Worm (Caenorhabditis elegans): Measurements from ENCODE around the gene fbxb-118.
A peak's percentile ranks its signal among the peaks of the same experiment; 100 is the strongest.

DNA sequence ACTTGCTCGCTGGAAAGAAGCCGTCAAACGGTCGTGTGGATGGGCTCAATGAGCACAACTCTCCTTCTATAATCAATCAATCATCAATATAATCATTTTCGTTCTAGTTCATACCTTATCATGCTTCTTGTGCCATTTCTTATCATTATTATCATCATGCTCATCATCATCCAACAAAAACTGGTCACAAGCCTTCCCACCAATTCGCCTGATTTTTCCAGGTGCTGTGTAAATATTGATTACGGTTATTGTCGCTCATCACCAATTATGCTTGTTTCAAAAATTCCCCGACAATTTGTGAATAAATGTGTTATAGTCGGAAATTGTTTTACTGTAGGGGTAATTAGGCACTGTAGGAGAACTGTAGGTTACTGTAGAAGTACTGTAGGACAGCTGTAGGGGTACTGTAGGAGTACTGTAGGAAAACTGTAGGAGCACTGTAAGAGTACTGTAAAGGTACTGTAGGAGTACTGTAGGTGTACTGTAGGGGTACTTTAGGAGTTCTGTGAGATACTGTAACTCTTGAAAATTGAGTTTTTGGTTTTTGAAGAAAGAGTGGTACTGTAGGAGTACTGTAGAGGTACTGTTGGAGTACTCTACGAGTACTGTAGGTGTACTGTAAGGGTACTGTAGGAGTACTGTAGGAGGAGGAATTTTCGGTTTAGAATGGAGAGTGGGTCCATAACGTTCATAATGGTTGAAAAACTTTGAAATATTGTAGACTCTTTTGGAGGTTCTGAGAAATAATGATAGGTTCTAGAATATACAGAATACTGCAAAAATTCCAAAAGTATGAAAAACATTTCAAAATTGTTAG, 30.3 kb upstream of the fbxb-118 start:
- TF ChIP-seq irx-1 (tag; optimal IDR thresholded peaks at IDR 0.05) = no peak
- no peak for TF ChIP-seq lin-15B (tag; optimal IDR thresholded peaks at IDR 0.05)
- TF ChIP-seq nhr-90 (tag; optimal IDR thresholded peaks at IDR 0.05; ENCODE audit: poor library complexity) = peak; percentile 31
- TF ChIP-seq lin-13 (GFP tag; optimal IDR thresholded peaks at IDR 0.05) = no peak
- TF ChIP-seq isw-1 (GFP tag; IDR thresholded peaks at IDR 0.05) = no peak
- TF ChIP-seq nhr-47 (tag; optimal IDR thresholded peaks at IDR 0.05) = peak; percentile 53
- peak in 1 of 6 experiments; percentile 40 for TF ChIP-seq elt-3 (tag; optimal IDR thresholded peaks at IDR 0.05)
- TF ChIP-seq unc-86 (tag; optimal IDR thresholded peaks at IDR 0.05) = no peak
- no peak for TF ChIP-seq nhr-77 (tag; optimal IDR thresholded peaks at IDR 0.05)

Measured in whole organism, L1 larva.